Fruit fly (Drosophila melanogaster) whole organism, prepupa: ENCODE results near the gene Tmhs.

Experiments
- CG11762 ChIP-seq: fragments of 200-800 bp; sonication (Bioruptor generic); optimal IDR thresholded peaks from 3 replicates; lab custom pipeline; 2016; ENCODE audit warnings: missing biosample characterization, missing genetic modification characterization; ENCODE audit not compliant: insufficient read depth
- CG34406 ChIP-seq: fragments of 200-800 bp; sonication (Bioruptor generic); optimal IDR thresholded peaks from 3 replicates; lab custom pipeline; 2016; ENCODE audit warnings: missing biosample characterization, missing genetic modification characterization
- CG6276 ChIP-seq: fragments of 200-800 bp; sonication (Bioruptor generic); optimal IDR thresholded peaks from 2 replicates; lab custom pipeline; 2017; ENCODE audit warnings: missing biosample characterization, mild to moderate bottlenecking, missing genetic modification characterization
- Sox102F ChIP-seq: fragments of 200-800 bp; sonication (Bioruptor generic); optimal IDR thresholded peaks from 2 replicates; lab custom pipeline; 2016; ENCODE audit warnings: missing biosample characterization, mild to moderate bottlenecking, missing genetic modification characterization
- Sox14 ChIP-seq: fragments of 200-800 bp; sonication (Bioruptor generic); optimal IDR thresholded peaks from 3 replicates; lab custom pipeline; 2016; ENCODE audit warnings: missing biosample characterization, missing genetic modification characterization
- net ChIP-seq: fragments of 200-800 bp; sonication (Bioruptor generic); optimal IDR thresholded peaks from 3 replicates; lab custom pipeline; 2016; ENCODE audit warnings: missing biosample characterization, missing genetic modification characterization
- spab ChIP-seq: fragments of 200-800 bp; sonication (Bioruptor generic); optimal IDR thresholded peaks from 2 replicates; lab custom pipeline; 2017; ENCODE audit warnings: missing biosample characterization, mild to moderate bottlenecking, missing genetic modification characterization, missing genetic modification reagents

dm6 chr3L:1861400-1861793 is 24.1 kb upstream of the Tmhs start:
- TF ChIP-seq spab (GFP tag; lab: Kevin White, UChicago), result no peak
- TF ChIP-seq Sox102F (GFP tag; lab: Kevin White, UChicago), result no peak
- peak; percentile 39 for TF ChIP-seq Sox14 (GFP tag; lab: Kevin White, UChicago)
- peak; percentile 58 for TF ChIP-seq CG6276 (GFP tag; lab: Kevin White, UChicago)
- TF ChIP-seq CG11762 (GFP tag; lab: Kevin White, UChicago), result no peak
- no peak for TF ChIP-seq CG34406 (GFP tag; lab: Kevin White, UChicago)
- TF ChIP-seq net (GFP tag; lab: Kevin White, UChicago), result no peak
